Worm (Caenorhabditis elegans): Measurements from ENCODE around the gene C28D4.18.
A peak's percentile ranks its signal among the peaks of the same experiment; 100 is the strongest.
"Not testable (repeated sequence)": the region's sequence is repeated elsewhere in the genome, so short reads cannot be mapped to it uniquely, and the experiment has no call there.

The C28D4.18 gene

ce11 chrIV:9735750-9736149, 10.7 kb downstream of the C28D4.18 start:
- TF ChIP-seq dao-5 (tag; optimal IDR thresholded peaks at IDR 0.05) (no peak), W03F9.2 (tag; optimal IDR thresholded peaks at IDR 0.05) (peak; percentile 21)

ce11 chrIV:9737204-9737790, 12.2 kb downstream of the C28D4.18 start, which contains the start of gene cka-1:
cka-1 (minus strand) TSS chrIV:9737621.
- no peak for TF ChIP-seq him-1 (tag; optimal IDR thresholded peaks at IDR 0.05)
- TF ChIP-seq W03F9.2 (tag; optimal IDR thresholded peaks at IDR 0.05) = no peak
- TF ChIP-seq dao-5 (tag; optimal IDR thresholded peaks at IDR 0.05) = no peak

ce11 chrIV:9738194-9738593, 13.1 kb downstream of the C28D4.18 start, which contains the start of gene C28D4.10:
C28D4.10 (plus strand) TSS chrIV:9738494.
- TF ChIP-seq dao-5 (tag; optimal IDR thresholded peaks at IDR 0.05) = no peak
- no peak for TF ChIP-seq W03F9.2 (tag; optimal IDR thresholded peaks at IDR 0.05)
- TF ChIP-seq him-1 (tag; optimal IDR thresholded peaks at IDR 0.05) = no peak

ce11 chrIV:9739001-9739400, 13.9 kb downstream of the C28D4.18 start:
- TF ChIP-seq W03F9.2 (tag; optimal IDR thresholded peaks at IDR 0.05) (no peak), dao-5 (tag; optimal IDR thresholded peaks at IDR 0.05) (no peak), him-1 (tag; optimal IDR thresholded peaks at IDR 0.05) (no peak)

ce11 chrIV:9740851-9741549, 15.9 kb downstream of the C28D4.18 start, which contains the start of gene gln-6:
gln-6 (minus strand) TSS chrIV:9740901.
- not testable (repeated sequence) for TF ChIP-seq dao-5, W03F9.2, him-1 (tag; optimal IDR thresholded peaks at IDR 0.05)

- no peak for TF ChIP-seq W03F9.2 (tag; optimal IDR thresholded peaks at IDR 0.05)
- no peak for TF ChIP-seq him-1 (tag; optimal IDR thresholded peaks at IDR 0.05)
- TF ChIP-seq dao-5 (tag; optimal IDR thresholded peaks at IDR 0.05) = no peak
Observed at ce11 chrIV:9742883-9743282, 17.8 kb downstream of the C28D4.18 start, which contains the start of gene C28D4.7. C28D4.7 (minus strand) TSS chrIV:9743147.

ce11 chrIV:9744905-9745304, 19.8 kb downstream of the C28D4.18 start, which contains the start of gene C28D4.4:
C28D4.4 (minus strand) TSS chrIV:9745005.
- no peak for TF ChIP-seq him-1 (tag; optimal IDR thresholded peaks at IDR 0.05)
- TF ChIP-seq dao-5 (tag; optimal IDR thresholded peaks at IDR 0.05) = no peak
- TF ChIP-seq W03F9.2 (tag; optimal IDR thresholded peaks at IDR 0.05) = no peak

ce11 chrIV:9746762-9747161, 21.7 kb downstream of the C28D4.18 start, which contains the start of gene C28D4.5:
C28D4.5 (minus strand) TSS chrIV:9746862.
- no peak for TF ChIP-seq him-1 (tag; optimal IDR thresholded peaks at IDR 0.05)
- TF ChIP-seq W03F9.2 (tag; optimal IDR thresholded peaks at IDR 0.05) = no peak
- TF ChIP-seq dao-5 (tag; optimal IDR thresholded peaks at IDR 0.05) = no peak

- TF ChIP-seq him-1 (tag; optimal IDR thresholded peaks at IDR 0.05) = no peak
- no peak for TF ChIP-seq W03F9.2 (tag; optimal IDR thresholded peaks at IDR 0.05)
- no peak for TF ChIP-seq dao-5 (tag; optimal IDR thresholded peaks at IDR 0.05)
Observed at ce11 chrIV:9748342-9748741, 23.3 kb downstream of the C28D4.18 start, which contains the start of gene C28D4.8. C28D4.8 (minus strand) TSS chrIV:9748442.

- no peak for TF ChIP-seq dao-5 (tag; optimal IDR thresholded peaks at IDR 0.05)
- no peak for TF ChIP-seq W03F9.2 (tag; optimal IDR thresholded peaks at IDR 0.05)
- TF ChIP-seq him-1 (tag; optimal IDR thresholded peaks at IDR 0.05) = no peak
Observed at ce11 chrIV:9755713-9756112, 30.6 kb downstream of the C28D4.18 start.

ce11 chrIV:9756647-9757424, 31.8 kb downstream of the C28D4.18 start:
- TF ChIP-seq W03F9.2 (tag; optimal IDR thresholded peaks at IDR 0.05) = peak; percentile 41
- no peak for TF ChIP-seq dao-5 (tag; optimal IDR thresholded peaks at IDR 0.05)
- TF ChIP-seq him-1 (tag; optimal IDR thresholded peaks at IDR 0.05) = no peak

ce11 chrIV:9757425-9757740, 32.3 kb downstream of the C28D4.18 start, which contains the start of gene nhr-97:
nhr-97 (plus strand) TSS chrIV:9757641.
- TF ChIP-seq dao-5 (tag; optimal IDR thresholded peaks at IDR 0.05) (no peak), W03F9.2 (tag; optimal IDR thresholded peaks at IDR 0.05) (no peak), him-1 (tag; optimal IDR thresholded peaks at IDR 0.05) (no peak)

ce11 chrIV:9761751-9762150, 36.7 kb downstream of the C28D4.18 start:
- no peak for TF ChIP-seq dao-5 (tag; optimal IDR thresholded peaks at IDR 0.05)
- no peak for TF ChIP-seq him-1 (tag; optimal IDR thresholded peaks at IDR 0.05)
- TF ChIP-seq W03F9.2 (tag; optimal IDR thresholded peaks at IDR 0.05) = no peak

Measured in whole organism, L4/young adult.